Fruit fly (Drosophila melanogaster) whole organism, wandering third instar larva: ENCODE measurements around the gene CG43867.

Source experiments
- Abd-B ChIP-seq: fragments of >200 bp; optimal IDR thresholded peaks from 2 replicates; lab custom pipeline; 2017; ENCODE audit warnings: missing biosample characterization, missing genetic modification characterization
- CG32264 ChIP-seq: fragments of 200-800 bp; sonication (Bioruptor generic); optimal IDR thresholded peaks from 2 replicates; lab custom pipeline; 2016; ENCODE audit warnings: missing biosample characterization, missing genetic modification characterization
- CG9705 ChIP-seq: fragments of 200-800 bp; sonication (Bioruptor generic); optimal IDR thresholded peaks from 2 replicates; lab custom pipeline; 2018; ENCODE audit warnings: missing biosample characterization, mild to moderate bottlenecking, missing genetic modification characterization
- CrebA ChIP-seq: fragments of 200-800 bp; sonication (Bioruptor generic); optimal IDR thresholded peaks from 2 replicates; lab custom pipeline; 2016; ENCODE audit warnings: missing biosample characterization, mild to moderate bottlenecking, missing genetic modification characterization, borderline replicate concordance
- Dif ChIP-seq: fragments of 200-275, 200-300 bp; sonication (Bioruptor generic); optimal IDR thresholded peaks from 2 replicates; lab custom pipeline; 2018; ENCODE audit warnings: missing biosample characterization, missing genetic modification characterization; ENCODE audit not compliant: partially characterized antibody
- GATAd ChIP-seq: sonication (Bioruptor generic); optimal IDR thresholded peaks from 2 replicates; lab custom pipeline; 2016; ENCODE audit warnings: missing biosample characterization, missing genetic modification characterization
- HLH106 ChIP-seq: fragments of 200-800 bp; optimal IDR thresholded peaks from 3 replicates; lab custom pipeline; 2019; ENCODE audit warnings: missing biosample characterization, mild to moderate bottlenecking, missing genetic modification characterization, moderate library complexity
- Hr78 ChIP-seq: fragments of >200 bp; optimal IDR thresholded peaks from 2 replicates; lab custom pipeline; 2017; ENCODE audit warnings: missing biosample characterization, missing genetic modification characterization
- Hr83 ChIP-seq: fragments of 200-300 bp; sonication (Bioruptor generic); optimal IDR thresholded peaks from 2 replicates; lab custom pipeline; 2016; ENCODE audit warnings: missing biosample characterization, mild to moderate bottlenecking, missing genetic modification characterization, moderate library complexity; ENCODE audit not compliant: poor library complexity, severe bottlenecking
- Jra ChIP-seq: sonication (Bioruptor generic); optimal IDR thresholded peaks from 2 replicates; lab custom pipeline; 2016; ENCODE audit warnings: missing biosample characterization, missing genetic modification characterization
- Myc ChIP-seq: fragments of >200 bp; optimal IDR thresholded peaks from 2 replicates; lab custom pipeline; 2017
- N ChIP-seq: fragments of >200 bp; optimal IDR thresholded peaks from 2 replicates; lab custom pipeline; 2018; ENCODE audit warnings: missing biosample characterization, missing external identifiers, missing genetic modification characterization
- Rel ChIP-seq, 2 experiments: fragments of 200-800 bp; sonication (Bioruptor generic) in 1 of 2; optimal IDR thresholded peaks; 2 replicates in 1 of 2; 3 replicates in 1 of 2; lab custom pipeline; 2016 to 2019; ENCODE audit warnings: mild to moderate bottlenecking in 2 of 2, missing biosample characterization in 2 of 2, missing genetic modification characterization in 2 of 2, moderate library complexity in 1 of 2
- Sp1 ChIP-seq: fragments of 200-800 bp; sonication (Bioruptor generic); optimal IDR thresholded peaks from 3 replicates; lab custom pipeline; 2019; ENCODE audit warnings: missing biosample characterization, mild to moderate bottlenecking, missing genetic modification characterization, moderate library complexity
- Vsx2 ChIP-seq: fragments of 200-300, 225-300 bp; sonication (Bioruptor generic); optimal IDR thresholded peaks from 2 replicates; lab custom pipeline; 2018; ENCODE audit warnings: missing biosample characterization, missing genetic modification characterization; ENCODE audit not compliant: partially characterized antibody
- br ChIP-seq: fragments of 200-800 bp; sonication (Bioruptor generic); optimal IDR thresholded peaks from 2 replicates; lab custom pipeline; 2016; ENCODE audit warnings: missing biosample characterization, missing genetic modification characterization
- brk ChIP-seq: fragments of 200-800 bp; sonication (Bioruptor generic); optimal IDR thresholded peaks from 2 replicates; lab custom pipeline; 2016; ENCODE audit warnings: missing biosample characterization, mild to moderate bottlenecking, missing genetic modification characterization
- dl ChIP-seq, 2 experiments: fragments of 175-275, 200-275 bp in 1 of 2; fragments of 200-275 bp in 1 of 2; sonication (Bioruptor generic); optimal IDR thresholded peaks; lab custom pipeline; 2018; ENCODE audit warnings: mild to moderate bottlenecking in 2 of 2, missing biosample characterization in 2 of 2, missing genetic modification characterization in 2 of 2, moderate library complexity in 2 of 2; ENCODE audit not compliant: partially characterized antibody in 2 of 2, insufficient read depth in 1 of 2
- dmrt93B ChIP-seq: fragments of 200-800 bp; sonication (Bioruptor generic); optimal IDR thresholded peaks from 2 replicates; lab custom pipeline; 2018; ENCODE audit warnings: missing biosample characterization, mild to moderate bottlenecking, missing genetic modification characterization
- dsf ChIP-seq: sonication (Bioruptor generic); optimal IDR thresholded peaks from 2 replicates; lab custom pipeline; 2016; ENCODE audit warnings: missing biosample characterization, missing genetic modification characterization, borderline replicate concordance
- ey ChIP-seq: fragments of 200-800 bp; sonication (Bioruptor generic); optimal IDR thresholded peaks from 2 replicates; lab custom pipeline; 2016; ENCODE audit warnings: missing biosample characterization, missing genetic modification characterization
- foxo ChIP-seq, 2 experiments: fragments of 200-800 bp; sonication (Bioruptor generic); optimal IDR thresholded peaks; 2 replicates in 1 of 2; 3 replicates in 1 of 2; lab custom pipeline; 2016 to 2017; ENCODE audit warnings: missing biosample characterization in 2 of 2, missing genetic modification characterization in 2 of 2
- fru ChIP-seq: fragments of 200-800 bp; sonication (Bioruptor generic); optimal IDR thresholded peaks from 3 replicates; lab custom pipeline; 2016; ENCODE audit warnings: missing biosample characterization, mild to moderate bottlenecking, missing genetic modification characterization
- h ChIP-seq: fragments of 200-800 bp; sonication (Bioruptor generic); optimal IDR thresholded peaks from 3 replicates; lab custom pipeline; 2016; ENCODE audit warnings: missing biosample characterization, mild to moderate bottlenecking, missing genetic modification characterization
- jim ChIP-seq: fragments of 175-275, 200-325 bp; sonication (Bioruptor generic); optimal IDR thresholded peaks from 2 replicates; lab custom pipeline; 2016; ENCODE audit warnings: missing biosample characterization, mild to moderate bottlenecking, missing genetic modification characterization
- lola ChIP-seq: fragments of >200 bp; optimal IDR thresholded peaks from 2 replicates; lab custom pipeline; 2017; ENCODE audit warnings: missing biosample characterization, missing genetic modification characterization
- pan ChIP-seq: fragments of >200 bp; optimal IDR thresholded peaks from 2 replicates; lab custom pipeline; 2017
- psq ChIP-seq: fragments of 200-800 bp; sonication (Bioruptor generic); optimal IDR thresholded peaks from 3 replicates; lab custom pipeline; 2017; ENCODE audit warnings: missing biosample characterization, mild to moderate bottlenecking, missing genetic modification characterization, moderate library complexity
- rgr ChIP-seq: fragments of 200-800 bp; sonication (Bioruptor generic); optimal IDR thresholded peaks from 3 replicates; lab custom pipeline; 2016; ENCODE audit warnings: missing biosample characterization, mild to moderate bottlenecking, missing genetic modification characterization
- sage ChIP-seq: fragments of 200-800 bp; sonication (Bioruptor generic); optimal IDR thresholded peaks from 2 replicates; lab custom pipeline; 2016; ENCODE audit warnings: missing biosample characterization, mild to moderate bottlenecking, missing genetic modification characterization
- sv ChIP-seq: fragments of 200-800 bp; sonication (Bioruptor generic); optimal IDR thresholded peaks from 3 replicates; lab custom pipeline; 2016; ENCODE audit warnings: missing biosample characterization, missing genetic modification characterization
- tai ChIP-seq: sonication (Bioruptor generic); optimal IDR thresholded peaks from 2 replicates; lab custom pipeline; 2016; ENCODE audit warnings: missing biosample characterization, missing genetic modification characterization
- usp ChIP-seq: fragments of >200 bp; optimal IDR thresholded peaks from 2 replicates; lab custom pipeline; 2017; ENCODE audit warnings: missing biosample characterization, missing genetic modification characterization
- woc ChIP-seq: sonication (Bioruptor generic); optimal IDR thresholded peaks from 2 replicates; lab custom pipeline; 2016; ENCODE audit warnings: missing biosample characterization, mild to moderate bottlenecking, missing genetic modification characterization

Gene CG43867

DNA sequence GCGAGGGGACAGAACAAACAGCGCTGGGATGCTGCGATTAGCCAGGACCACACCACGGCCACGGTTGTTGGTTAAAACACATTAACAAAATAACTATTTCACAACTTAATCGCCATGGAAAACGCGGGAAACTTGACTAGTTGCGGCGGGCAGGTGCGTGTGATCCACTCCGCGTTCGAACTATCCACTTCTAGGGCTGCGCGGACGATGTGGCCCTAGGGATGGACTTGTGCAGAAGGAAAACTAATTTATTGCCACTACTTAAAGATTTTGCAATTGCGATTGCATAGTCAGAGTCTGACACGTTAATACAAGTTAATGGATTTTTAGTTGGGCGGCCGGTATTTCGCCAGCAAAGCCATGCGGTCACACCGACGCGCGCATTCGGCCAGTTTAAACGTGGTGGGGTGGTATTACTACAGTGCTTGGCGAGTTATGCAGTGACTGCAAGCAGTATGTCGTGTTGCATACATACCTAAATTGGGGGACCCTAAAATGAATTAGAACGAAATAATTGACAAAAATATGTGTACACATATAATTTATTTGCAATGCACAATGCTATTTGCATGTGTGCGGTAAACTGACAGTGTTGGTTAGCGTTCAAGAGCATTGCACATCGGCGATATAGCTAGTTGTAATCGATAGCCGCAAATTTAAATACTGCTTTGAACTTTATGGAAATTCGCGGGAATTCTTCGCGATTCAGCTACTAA, 126.5 kb downstream of the CG43867 start, which contains the start of gene Rbf:
TSS of gene Rbf (minus strand) at position 323 of the 716 bp plus-strand sequence.
- TF ChIP-seq sv (GFP tag; lab: Kevin White, UChicago) (no peak), usp (GFP tag; lab: Kevin White, UChicago) (no peak), Myc (peak; percentile 3), Rel (GFP tag; optimal IDR thresholded peaks at IDR 0.05; lab: Kevin White, UChicago) (no peak), Rel (tag; optimal IDR thresholded peaks at IDR 0.05; lab: Kevin White, UChicago) (peak; percentile 16), ey (GFP tag; lab: Kevin White, UChicago) (no peak), foxo (GFP tag; optimal IDR thresholded peaks at IDR 0.05; lab: Kevin White, UChicago) (peak in 1 of 2 experiments; percentile 24), h (GFP tag; lab: Kevin White, UChicago) (peak; percentile 17), N (GFP tag; lab: Kevin White, UChicago) (no peak), br (GFP tag; lab: Kevin White, UChicago) (no peak), Abd-B (no peak)

- TF ChIP-seq Abd-B (no peak), CG32264 (no peak), foxo (GFP tag; optimal IDR thresholded peaks at IDR 0.05; lab: Kevin White, UChicago) (peak; percentile 32 to 63), Sp1 (peak; percentile 36), Rel (GFP tag; optimal IDR thresholded peaks at IDR 0.05; lab: Kevin White, UChicago) (no peak), Rel (tag; optimal IDR thresholded peaks at IDR 0.05; lab: Kevin White, UChicago) (peak; percentile 75), CrebA (GFP tag; lab: Kevin White, UChicago) (no peak), HLH106 (peak; percentile 1), rgr (peak; percentile 36), brk (GFP tag; lab: Kevin White, UChicago) (no peak), br (GFP tag; lab: Kevin White, UChicago) (peak; percentile 45), Hr83 (peak; percentile 46), dmrt93B (GFP tag; lab: Kevin White, UChicago) (no peak), Vsx2 (GFP tag; lab: Kevin White, UChicago) (no peak), dl (GFP tag; optimal IDR thresholded peaks at IDR 0.05; lab: Kevin White, UChicago; ENCODE audit: insufficient read depth in 1 of 2, partially characterized antibody in 2 of 2) (no peak), Dif (GFP tag; lab: Kevin White, UChicago) (peak; percentile 37), h (GFP tag; lab: Kevin White, UChicago) (peak; percentile 26), woc (GFP tag; lab: Kevin White, UChicago) (peak; percentile 94), Myc (peak; percentile 46), ey (GFP tag; lab: Kevin White, UChicago) (peak; percentile 3), lola (GFP tag; lab: Kevin White, UChicago) (no peak), Hr78 (no peak), fru (GFP tag; lab: Kevin White, UChicago) (peak; percentile 89), GATAd (GFP tag; lab: Kevin White, UChicago) (no peak), tai (GFP tag; lab: Kevin White, UChicago) (no peak)
Observed at dm6 chrX:796397-796989, 131.3 kb downstream of the CG43867 start.

DNA sequence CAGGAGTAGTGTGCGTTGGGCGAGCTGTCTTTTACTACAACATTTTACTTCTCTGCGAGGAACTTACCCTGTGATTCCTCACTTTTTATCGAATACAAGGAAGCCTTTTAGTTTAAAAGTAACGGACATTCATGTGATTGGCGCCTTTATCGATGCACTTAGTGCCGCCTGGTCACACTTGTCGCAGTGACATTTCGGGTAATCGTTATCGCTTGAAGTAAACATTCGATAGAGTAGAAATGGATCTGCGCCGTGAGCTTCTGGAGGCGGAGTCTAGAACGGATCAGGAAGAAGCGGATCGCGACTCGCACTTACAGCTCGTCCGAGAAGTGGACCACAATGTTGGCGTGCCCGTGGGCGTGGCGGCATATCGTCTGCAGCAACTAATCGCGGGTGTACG, 134.9 kb downstream of the CG43867 start, which contains the start of gene CG16989:
TSS of gene CG16989 (plus strand) at position 225 of the 400 bp plus-strand sequence.
- no peak for TF ChIP-seq HLH106
- TF ChIP-seq pan, result no peak
- TF ChIP-seq dl (GFP tag; optimal IDR thresholded peaks at IDR 0.05; lab: Kevin White, UChicago; ENCODE audit: insufficient read depth in 1 of 2, partially characterized antibody in 2 of 2), result no peak
- no peak for TF ChIP-seq br (GFP tag; lab: Kevin White, UChicago)
- TF ChIP-seq tai (GFP tag; lab: Kevin White, UChicago), result no peak
- no peak for TF ChIP-seq Rel (GFP tag; optimal IDR thresholded peaks at IDR 0.05; lab: Kevin White, UChicago)
- TF ChIP-seq Rel (tag; optimal IDR thresholded peaks at IDR 0.05; lab: Kevin White, UChicago), result no peak
- TF ChIP-seq dsf (GFP tag; lab: Kevin White, UChicago), result no peak
- TF ChIP-seq CG9705 (GFP tag; lab: Kevin White, UChicago), result no peak
- no peak for TF ChIP-seq Myc

- TF ChIP-seq GATAd (GFP tag; lab: Kevin White, UChicago), result no peak
- TF ChIP-seq pan, result no peak
- peak; percentile 40 for TF ChIP-seq rgr
- no peak for TF ChIP-seq Hr83
- no peak for TF ChIP-seq brk (GFP tag; lab: Kevin White, UChicago)
- TF ChIP-seq fru (GFP tag; lab: Kevin White, UChicago), result peak; percentile 70
- no peak for TF ChIP-seq sv (GFP tag; lab: Kevin White, UChicago)
- no peak for TF ChIP-seq Hr78
- no peak for TF ChIP-seq jim
- TF ChIP-seq Jra (GFP tag; lab: Kevin White, UChicago), result no peak
- TF ChIP-seq CrebA (GFP tag; lab: Kevin White, UChicago), result no peak
- peak; percentile 15 for TF ChIP-seq psq (GFP tag; lab: Kevin White, UChicago)
- peak in 1 of 2 experiments; percentile 51 for TF ChIP-seq foxo (GFP tag; optimal IDR thresholded peaks at IDR 0.05; lab: Kevin White, UChicago)
- TF ChIP-seq HLH106, result peak; percentile 56
- no peak for TF ChIP-seq Vsx2 (GFP tag; lab: Kevin White, UChicago)
- TF ChIP-seq br (GFP tag; lab: Kevin White, UChicago), result peak; percentile 64
- no peak for TF ChIP-seq dsf (GFP tag; lab: Kevin White, UChicago)
- no peak for TF ChIP-seq CG32264
- TF ChIP-seq tai (GFP tag; lab: Kevin White, UChicago), result no peak
- TF ChIP-seq usp (GFP tag; lab: Kevin White, UChicago), result no peak
- no peak for TF ChIP-seq Abd-B
- no peak for TF ChIP-seq N (GFP tag; lab: Kevin White, UChicago)
- TF ChIP-seq Sp1, result peak; percentile 14
- no peak for TF ChIP-seq sage
- TF ChIP-seq h (GFP tag; lab: Kevin White, UChicago), result peak; percentile 51
- TF ChIP-seq dmrt93B (GFP tag; lab: Kevin White, UChicago), result peak; percentile 7
- TF ChIP-seq CG9705 (GFP tag; lab: Kevin White, UChicago), result no peak
- TF ChIP-seq Dif (GFP tag; lab: Kevin White, UChicago), result no peak
Observed at dm6 chrX:790039-790597, 137.7 kb downstream of the CG43867 start, which contains the start of gene CG13360. CG13360 (minus strand) TSS chrX:790089.
